Worm (Caenorhabditis elegans) whole organism, young adult: ENCODE results near the gene F35D2.2.

Source experiments
- F10E7.11 ChIP-seq: sonication (generic microtip); optimal IDR thresholded peaks from 2 replicates; lab custom pipeline; 2017; ENCODE audit warnings: mild to moderate bottlenecking, missing genetic modification characterization, moderate library complexity, missing compliant biosample characterization
- F22D6.2 ChIP-seq: sonication (generic microtip); optimal IDR thresholded peaks from 2 replicates; lab custom pipeline; 2016; ENCODE audit warnings: mild to moderate bottlenecking, missing genetic modification characterization, missing compliant biosample characterization
- F49E8.2 ChIP-seq: sonication (generic microtip); optimal IDR thresholded peaks from 3 replicates; lab custom pipeline; 2017; ENCODE audit warnings: missing genetic modification characterization, mild to moderate bottlenecking, missing compliant biosample characterization, antibody characterized with exemption, moderate library complexity; ENCODE audit not compliant: insufficient read depth
- F52B5.7 ChIP-seq: sonication (generic microtip); optimal IDR thresholded peaks from 2 replicates; lab custom pipeline; 2016; ENCODE audit warnings: mild to moderate bottlenecking, missing genetic modification characterization, missing compliant biosample characterization
- F55B11.4 ChIP-seq: sonication (generic microtip); optimal IDR thresholded peaks from 2 replicates; lab custom pipeline; 2016; ENCODE audit warnings: missing compliant biosample characterization, missing genetic modification characterization, borderline replicate concordance; ENCODE audit not compliant: insufficient read depth
- F57A8.1 ChIP-seq: fragments of 200-800 bp; sonication (Bioruptor generic); optimal IDR thresholded peaks from 2 replicates; lab custom pipeline; 2018; ENCODE audit warnings: mild to moderate bottlenecking, missing genetic modification characterization, moderate library complexity, missing compliant biosample characterization
- K11D2.4 ChIP-seq: fragments of 200-800 bp; sonication (Bioruptor generic); IDR thresholded peaks from 2 replicates; pipeline ENCODE4 v1.3.6; 2022; ENCODE audit warnings: missing genetic modification reagents, missing genetic modification characterization, missing compliant biosample characterization
- K12H6.12 ChIP-seq: fragments of 200-800 bp; sonication (Bioruptor generic); optimal IDR thresholded peaks from 2 replicates; lab custom pipeline; 2018; ENCODE audit warnings: mild to moderate bottlenecking, missing genetic modification characterization, missing compliant biosample characterization
- Y53F4B.3 ChIP-seq: fragments of 200-800 bp; sonication (Bioruptor generic); IDR thresholded peaks from 2 replicates; pipeline ENCODE4 v1.3.6; 2022; ENCODE audit warnings: missing genetic modification reagents, missing genetic modification characterization, missing compliant biosample characterization
- Y56A3A.18 ChIP-seq: fragments of 200-800 bp; sonication (Bioruptor generic); IDR thresholded peaks from 2 replicates; pipeline ENCODE4 v1.3.6; 2022; ENCODE audit warnings: missing genetic modification reagents, missing genetic modification characterization, missing compliant biosample characterization
- Y95B8A.8 ChIP-seq: fragments of 200-800 bp; sonication (Bioruptor generic); IDR thresholded peaks from 2 replicates; pipeline ENCODE4 v1.3.6; 2022; ENCODE audit warnings: missing genetic modification reagents, missing genetic modification characterization, missing compliant biosample characterization
- atf-7 ChIP-seq: sonication (generic microtip); optimal IDR thresholded peaks from 2 replicates; lab custom pipeline; 2017; ENCODE audit warnings: mild to moderate bottlenecking, missing genetic modification characterization, missing compliant biosample characterization
- attf-6 ChIP-seq: fragments of 200-800 bp; sonication (Bioruptor generic); IDR thresholded peaks from 2 replicates; pipeline ENCODE4 v1.3.6; 2022; ENCODE audit warnings: missing genetic modification reagents, missing genetic modification characterization, missing compliant biosample characterization
- bed-1 ChIP-seq: fragments of 200-800 bp; sonication (Bioruptor generic); IDR thresholded peaks from 2 replicates; pipeline ENCODE4 v1.3.6; 2022; ENCODE audit warnings: missing genetic modification reagents, missing genetic modification characterization, missing compliant biosample characterization
- ccch-3 ChIP-seq: fragments of 200-800 bp; sonication (Bioruptor generic); optimal IDR thresholded peaks from 2 replicates; lab custom pipeline; 2018; ENCODE audit warnings: mild to moderate bottlenecking, missing genetic modification characterization, missing compliant biosample characterization
- cebp-2 ChIP-seq: fragments of 200-800 bp; sonication (Bioruptor generic); IDR thresholded peaks from 2 replicates; pipeline ENCODE4 v1.3.6; 2022; ENCODE audit warnings: missing genetic modification characterization, missing compliant biosample characterization
- ceh-79 ChIP-seq: sonication (generic microtip); optimal IDR thresholded peaks from 2 replicates; lab custom pipeline; 2017; ENCODE audit warnings: mild to moderate bottlenecking, missing genetic modification characterization, missing compliant biosample characterization
- dox-1 ChIP-seq: fragments of 200-800 bp; sonication (Bioruptor generic); IDR thresholded peaks from 2 replicates; pipeline ENCODE4 v1.3.6; 2022; ENCODE audit warnings: missing genetic modification reagents, missing genetic modification characterization, missing compliant biosample characterization
- egrh-3 ChIP-seq: fragments of 200-800 bp; sonication (Bioruptor generic); IDR thresholded peaks from 2 replicates; pipeline ENCODE4 v1.3.6; 2022; ENCODE audit warnings: missing genetic modification reagents, missing genetic modification characterization, missing compliant biosample characterization
- ets-4 ChIP-seq: fragments of 200-800 bp; sonication (Bioruptor generic); optimal IDR thresholded peaks from 2 replicates; lab custom pipeline; 2018; ENCODE audit warnings: mild to moderate bottlenecking, missing genetic modification characterization, missing compliant biosample characterization
- hlh-26 ChIP-seq: fragments of 200-800 bp; sonication (Bioruptor generic); conservative IDR thresholded peaks from 2 replicates; pipeline ENCODE4 v1.3.6; 2022; ENCODE audit warnings: missing genetic modification reagents, missing genetic modification characterization, missing compliant biosample characterization
- lag-1 ChIP-seq: fragments of 200-800 bp; sonication (Bioruptor generic); IDR thresholded peaks from 2 replicates; pipeline ENCODE4 v1.3.6; 2022; ENCODE audit warnings: missing genetic modification reagents, missing genetic modification characterization, missing compliant biosample characterization
- let-607 ChIP-seq, 2 experiments: fragments of 200-800 bp in 1 of 2; sonication (Bioruptor generic) in 1 of 2; sonication (generic microtip) in 1 of 2; optimal IDR thresholded peaks; 2 replicates each; lab custom pipeline; 2016 to 2018; ENCODE audit warnings: mild to moderate bottlenecking in 2 of 2, missing compliant biosample characterization in 2 of 2, missing genetic modification characterization in 2 of 2, moderate library complexity in 2 of 2, missing genotype in 1 of 2
- lin-26 ChIP-seq: fragments of 200-800 bp; sonication (Bioruptor generic); IDR thresholded peaks from 2 replicates; pipeline ENCODE4 v1.3.6; 2022; ENCODE audit warnings: missing genetic modification reagents, missing genetic modification characterization, missing compliant biosample characterization
- lin-54 ChIP-seq: fragments of 200-800 bp; sonication (Bioruptor generic); optimal IDR thresholded peaks from 2 replicates; lab custom pipeline; 2018; ENCODE audit warnings: mild to moderate bottlenecking, missing genetic modification characterization, missing compliant biosample characterization
- madf-10 ChIP-seq: sonication (generic microtip); optimal IDR thresholded peaks from 2 replicates; lab custom pipeline; 2016; ENCODE audit warnings: mild to moderate bottlenecking, missing genetic modification characterization, missing compliant biosample characterization
- nfya-1 ChIP-seq: sonication (generic microtip); optimal IDR thresholded peaks from 2 replicates; lab custom pipeline; 2017; ENCODE audit warnings: antibody characterized with exemption, missing compliant biosample characterization, missing genetic modification characterization, borderline replicate concordance; ENCODE audit not compliant: insufficient read depth
- nhr-120 ChIP-seq: fragments of 200-800 bp; sonication (Bioruptor generic); IDR thresholded peaks from 2 replicates; pipeline ENCODE4 v1.3.6; 2022; ENCODE audit warnings: missing genetic modification characterization, missing compliant biosample characterization
- nhr-27 ChIP-seq: fragments of 200-800 bp; sonication (Bioruptor generic); optimal IDR thresholded peaks from 2 replicates; lab custom pipeline; 2018; ENCODE audit warnings: mild to moderate bottlenecking, missing genetic modification characterization, moderate library complexity, missing compliant biosample characterization
- sea-2 ChIP-seq: fragments of 200-800 bp; sonication (Bioruptor generic); IDR thresholded peaks from 2 replicates; pipeline ENCODE4 v1.3.6; 2022; ENCODE audit warnings: missing genetic modification characterization, missing compliant biosample characterization
- snpc-1.1 ChIP-seq: sonication (generic microtip); optimal IDR thresholded peaks from 2 replicates; lab custom pipeline; 2017; ENCODE audit warnings: missing genetic modification characterization, mild to moderate bottlenecking, missing compliant biosample characterization, antibody characterized with exemption, moderate library complexity, missing genotype, missing genetic modification reagents; ENCODE audit not compliant: insufficient read depth
- snpc-3.4 ChIP-seq: sonication (generic microtip); optimal IDR thresholded peaks from 2 replicates; lab custom pipeline; 2017; ENCODE audit warnings: missing genetic modification characterization, mild to moderate bottlenecking, missing compliant biosample characterization, antibody characterized with exemption, moderate library complexity, missing genotype, missing genetic modification reagents
- ztf-25 ChIP-seq: fragments of 200-800 bp; sonication (Bioruptor generic); IDR thresholded peaks from 2 replicates; pipeline ENCODE4 v1.3.6; 2022; ENCODE audit warnings: missing genetic modification reagents, missing genetic modification characterization, missing compliant biosample characterization
- ztf-28 ChIP-seq: fragments of 200-800 bp; sonication (Bioruptor generic); IDR thresholded peaks from 2 replicates; pipeline ENCODE4 v1.3.6; 2022; ENCODE audit warnings: missing genetic modification reagents, missing genetic modification characterization, missing compliant biosample characterization
- ztf-3 ChIP-seq: fragments of 200-800 bp; sonication (Bioruptor generic); optimal IDR thresholded peaks from 2 replicates; lab custom pipeline; 2018; ENCODE audit warnings: mild to moderate bottlenecking, missing genetic modification characterization, missing compliant biosample characterization

F35D2.2 gene

ce11 chrII:7570820-7571219 is 3.4 kb upstream of the F35D2.2 start:
- no peak for TF ChIP-seq snpc-1.1 (tag; lab: Kevin White, UChicago)
- no peak for TF ChIP-seq ztf-3 (GFP tag; lab: Kevin White, UChicago)

ce11 chrII:7575614-7576013 is 1.4 kb downstream of the F35D2.2 start, which contains the start of gene F35D2.1:
F35D2.1 (plus strand) TSS chrII:7575914.
- no peak for TF ChIP-seq nfya-1 (tag; lab: Kevin White, UChicago)
- no peak for TF ChIP-seq atf-7
- TF ChIP-seq ccch-3, result no peak
- no peak for TF ChIP-seq attf-6 (GFP tag; lab: Robert Waterston, UW)
- no peak for TF ChIP-seq lin-54 (GFP tag; lab: Kevin White, UChicago)
- no peak for TF ChIP-seq nhr-120 (GFP tag; lab: Robert Waterston, UW)
- TF ChIP-seq ztf-25 (GFP tag; lab: Robert Waterston, UW), result no peak

DNA sequence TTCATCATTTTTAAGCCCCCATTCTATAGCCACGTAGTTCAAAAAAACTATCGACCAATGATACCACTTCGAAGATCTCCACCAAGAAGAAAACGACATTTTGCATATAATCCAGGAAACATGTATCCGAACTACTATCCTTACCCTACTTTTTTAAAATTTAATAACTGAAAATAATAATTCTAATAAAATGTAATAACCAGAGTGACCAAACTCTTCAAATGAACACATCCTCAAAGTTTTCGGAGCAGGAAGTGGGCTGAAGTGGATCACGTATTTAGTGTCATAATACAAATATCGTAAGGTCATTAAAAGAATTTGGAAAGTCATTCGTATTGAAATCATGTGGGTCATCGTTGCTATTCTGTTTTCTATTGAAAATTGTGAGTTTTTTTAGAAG is 3.2 kb downstream of the F35D2.2 start, which contains the start of gene F35D2.6:
F35D2.6 (plus strand) TSS at position 301 of the 400 bp plus-strand sequence.
- TF ChIP-seq lag-1 (GFP tag; lab: Robert Waterston, UW) (no peak), nhr-27 (tag; lab: Kevin White, UChicago) (no peak), Y53F4B.3 (GFP tag; lab: Robert Waterston, UW) (no peak), sea-2 (GFP tag; lab: Robert Waterston, UW) (no peak)

DNA sequence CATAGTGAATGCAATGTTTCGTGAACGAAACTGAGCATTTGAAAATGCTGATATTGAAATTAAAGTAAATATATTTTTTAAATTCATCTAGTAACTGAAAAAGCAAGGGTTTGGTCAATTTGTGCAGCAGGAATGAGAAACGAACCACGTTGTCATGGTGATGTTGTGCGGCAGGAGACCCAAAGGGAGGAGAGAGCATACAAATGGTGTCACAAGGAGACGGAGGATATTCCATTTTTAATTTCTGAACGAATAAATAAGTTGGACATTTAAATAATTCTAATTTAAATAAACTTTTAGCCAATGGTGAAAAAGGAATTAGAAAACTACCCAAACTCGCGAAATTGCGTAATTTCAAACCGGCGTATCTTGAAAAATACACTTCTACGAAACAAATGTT is 9.3 kb downstream of the F35D2.2 start, which contains the start of gene mks-3:
mks-3 (minus strand) TSS at position 101 of the 400 bp plus-strand sequence.
- TF ChIP-seq let-607 (tag; optimal IDR thresholded peaks at IDR 0.05; lab: Kevin White, UChicago) (no peak), nfya-1 (tag; lab: Kevin White, UChicago) (no peak), madf-10 (tag; lab: Kevin White, UChicago) (no peak), F52B5.7 (no peak), cebp-2 (no peak), K11D2.4 (GFP tag; lab: Robert Waterston, UW) (no peak), Y95B8A.8 (GFP tag; lab: Robert Waterston, UW) (no peak), egrh-3 (no peak), ztf-25 (GFP tag; lab: Robert Waterston, UW) (no peak), ccch-3 (no peak)

- TF ChIP-seq hlh-26 (GFP tag; lab: Robert Waterston, UW) (no peak), F10E7.11 (tag; lab: Kevin White, UChicago) (no peak), dox-1 (GFP tag; lab: Robert Waterston, UW) (no peak), F55B11.4 (no peak), ccch-3 (no peak), ceh-79 (tag; lab: Kevin White, UChicago) (no peak), K12H6.12 (tag; lab: Kevin White, UChicago) (no peak), F57A8.1 (GFP tag; lab: Kevin White, UChicago) (no peak), sea-2 (GFP tag; lab: Robert Waterston, UW) (no peak), lin-26 (GFP tag; lab: Robert Waterston, UW) (no peak), bed-1 (GFP tag; lab: Robert Waterston, UW) (no peak), snpc-3.4 (no peak), Y56A3A.18 (GFP tag; lab: Robert Waterston, UW) (no peak), F49E8.2 (tag; lab: Kevin White, UChicago) (no peak), ztf-28 (GFP tag; lab: Robert Waterston, UW) (no peak), F22D6.2 (tag; lab: Kevin White, UChicago) (no peak), ets-4 (GFP tag; lab: Kevin White, UChicago) (no peak)
These were observed 14.1 kb downstream of the F35D2.2 start for ce11 chrII:7588295-7588694.
